Worm (Caenorhabditis elegans): ENCODE measurements around the gene F23B12.7.

Gene F23B12.7

DNA sequence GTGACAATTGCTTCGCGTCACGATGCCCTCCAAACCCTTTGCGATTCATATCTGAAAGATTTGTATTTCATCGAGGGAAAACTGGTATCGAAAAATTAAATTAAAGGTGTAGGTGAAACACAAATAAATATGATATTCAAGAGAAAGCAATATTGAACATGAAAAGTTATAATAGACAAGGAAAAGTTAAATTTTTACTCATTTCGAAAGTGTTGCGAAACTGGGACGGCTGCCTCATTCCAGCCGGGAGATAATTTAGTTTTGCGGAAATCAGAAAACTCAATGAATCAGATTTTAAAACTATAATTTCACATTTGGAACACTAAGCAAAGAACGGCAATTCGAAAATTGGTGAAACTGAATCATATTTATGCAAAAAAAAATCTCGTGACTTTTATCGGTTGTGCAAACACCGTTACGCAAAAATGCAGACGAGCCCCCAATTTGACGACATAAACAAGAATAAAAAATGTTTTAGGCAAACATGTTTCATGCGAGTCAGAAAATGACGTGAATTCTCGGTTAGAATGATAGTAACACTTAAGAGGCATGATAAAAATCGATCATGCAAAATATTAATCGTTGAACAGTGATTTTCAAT lies 34.4 kb upstream of the F23B12.7 start, which contains the start of the genes nxf-1 and C15H11.11 (continued):
- TF ChIP-seq F57C9.4 (tag; optimal IDR thresholded peaks at IDR 0.05): no peak
- TF ChIP-seq snpc-4 (GFP tag; optimal IDR thresholded peaks at IDR 0.05): no peak
- TF ChIP-seq snpc-4 (tag; optimal IDR thresholded peaks at IDR 0.05): peak in 3 of 4 experiments; percentile 50 to 72 (median 61)
- TF ChIP-seq lsy-27 (tag; optimal IDR thresholded peaks at IDR 0.05; ENCODE audit: borderline replicate concordance, insufficient read depth): no peak
- no peak for TF ChIP-seq B0035.1 (tag; optimal IDR thresholded peaks at IDR 0.05)
- no peak for TF ChIP-seq K12H6.12 (tag; optimal IDR thresholded peaks at IDR 0.05)
- TF ChIP-seq akir-1 (GFP tag; optimal IDR thresholded peaks at IDR 0.05): no peak
- no peak for TF ChIP-seq ztf-25 (GFP tag; IDR thresholded peaks at IDR 0.05)
- no peak for TF ChIP-seq rec-8 (tag; optimal IDR thresholded peaks at IDR 0.05)
- peak; percentile 6 for TF ChIP-seq ama-1 (optimal IDR thresholded peaks at IDR 0.05)
- TF ChIP-seq ama-1 (GFP tag; optimal IDR thresholded peaks at IDR 0.05): no peak
- no peak for TF ChIP-seq lag-1 (GFP tag; IDR thresholded peaks at IDR 0.05)
- TF ChIP-seq lin-26 (GFP tag; IDR thresholded peaks at IDR 0.05): 0 out of 2 replicates have a peak, but pooled peaks have one; percentile 5
- TF ChIP-seq ZK185.1 (tag; optimal IDR thresholded peaks at IDR 0.05; ENCODE audit: poor library complexity, severe bottlenecking): peak; percentile 74
- no peak for TF ChIP-seq athp-1 (tag; optimal IDR thresholded peaks at IDR 0.05)
- TF ChIP-seq sea-2 (GFP tag; IDR thresholded peaks at IDR 0.05): no peak
- TF ChIP-seq F52B5.7 (tag; optimal IDR thresholded peaks at IDR 0.05): no peak
- TF ChIP-seq hlh-26 (GFP tag; conservative IDR thresholded peaks at IDR 0.05): no peak
- TF ChIP-seq B0019.2 (GFP tag; conservative IDR thresholded peaks at IDR 0.05): no peak
- no peak for TF ChIP-seq chd-7 (tag; optimal IDR thresholded peaks at IDR 0.05)
- no peak for TF ChIP-seq hmg-1.2 (GFP tag; IDR thresholded peaks at IDR 0.05)
- TF ChIP-seq nhr-120 (GFP tag; IDR thresholded peaks at IDR 0.05): no peak
- no peak for TF ChIP-seq Y53F4B.3 (GFP tag; IDR thresholded peaks at IDR 0.05)
- TF ChIP-seq tbx-9 (tag; optimal IDR thresholded peaks at IDR 0.05; ENCODE audit: borderline replicate concordance): no peak
- no peak for TF ChIP-seq nhr-90 (tag; optimal IDR thresholded peaks at IDR 0.05)
- no peak for TF ChIP-seq unc-130 (GFP tag; optimal IDR thresholded peaks at IDR 0.05)
- no peak for TF ChIP-seq nhr-27 (tag; optimal IDR thresholded peaks at IDR 0.05)
- TF ChIP-seq lsl-1 (GFP tag; optimal IDR thresholded peaks at IDR 0.05): peak; percentile 77
- 0 out of 2 replicates have a peak, but pooled peaks have one; percentile 35 for TF ChIP-seq hsf-1 (GFP tag; IDR thresholded peaks at IDR 0.05)
- no peak for TF ChIP-seq nfya-1 (tag; optimal IDR thresholded peaks at IDR 0.05; ENCODE audit: borderline replicate concordance, insufficient read depth)

DNA sequence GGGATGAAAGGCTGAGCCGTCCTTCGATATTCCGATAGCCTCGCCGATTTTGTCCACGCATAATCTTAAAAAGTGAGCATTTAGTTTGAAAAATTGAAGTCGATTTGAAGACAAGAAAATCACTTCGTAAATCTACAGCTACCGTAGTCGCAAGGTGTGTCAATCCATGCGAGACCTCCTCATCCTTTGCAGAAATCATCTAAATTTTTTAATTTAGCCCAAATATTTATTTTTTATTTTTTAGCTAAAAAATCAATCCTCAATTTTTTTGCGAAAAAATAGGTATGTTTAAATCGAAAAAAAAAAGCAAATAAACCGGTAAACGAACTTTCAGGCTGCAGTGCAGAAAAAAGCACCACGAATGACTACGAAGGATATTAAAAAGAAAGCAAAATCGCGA lies 31.8 kb upstream of the F23B12.7 start, which contains the start of the genes nxf-2 and set-31:
Gene nxf-2 (minus strand): TSS at position 101 of the 400 bp plus-strand sequence.
Gene set-31 (plus strand): TSS at position 169 of the 400 bp plus-strand sequence.
- TF ChIP-seq aptf-3 (GFP tag; IDR thresholded peaks at IDR 0.05): no peak
- TF ChIP-seq F33H1.4 (GFP tag; IDR thresholded peaks at IDR 0.05): peak; percentile 46; the same call in 1 of the 2 replicates
- no peak for TF ChIP-seq efl-1 (GFP tag; optimal IDR thresholded peaks at IDR 0.05)
- TF ChIP-seq lsl-1 (GFP tag; optimal IDR thresholded peaks at IDR 0.05): peak; percentile 58

DNA sequence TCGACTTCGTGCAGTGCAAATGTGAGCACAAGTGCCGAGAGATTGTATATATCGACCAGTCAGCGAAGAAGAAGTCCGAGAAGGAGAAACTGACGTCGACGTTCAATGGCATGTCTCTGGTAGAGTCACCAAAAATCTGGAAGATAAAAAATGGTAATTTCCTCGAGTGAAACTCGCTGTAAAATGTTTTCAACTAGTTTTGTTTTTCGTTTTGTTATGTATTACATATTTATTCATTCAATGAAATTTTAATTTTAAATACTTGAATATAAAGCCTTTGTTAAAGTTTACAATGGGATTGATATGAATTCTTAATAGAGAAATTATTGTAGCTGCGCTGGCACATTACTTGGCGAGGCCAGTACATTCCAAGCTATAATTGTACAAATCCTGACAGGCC lies 29.6 kb upstream of the F23B12.7 start:
- TF ChIP-seq F10E7.11 (tag; optimal IDR thresholded peaks at IDR 0.05) (no peak), die-1 (tag; optimal IDR thresholded peaks at IDR 0.05) (no peak), hrde-1 (tag; optimal IDR thresholded peaks at IDR 0.05; ENCODE audit: borderline replicate concordance) (peak; percentile 77), egrh-3 (GFP tag; IDR thresholded peaks at IDR 0.05) (no peak), nhr-90 (tag; optimal IDR thresholded peaks at IDR 0.05) (no peak), fkh-3 (tag; optimal IDR thresholded peaks at IDR 0.05) (no peak), gei-17 (GFP tag; optimal IDR thresholded peaks at IDR 0.05) (no peak), lin-35 (GFP tag; optimal IDR thresholded peaks at IDR 0.05) (no peak), ama-1 (optimal IDR thresholded peaks at IDR 0.05) (no peak), ama-1 (GFP tag; optimal IDR thresholded peaks at IDR 0.05) (peak in 1 of 2 experiments; percentile 58), bed-1 (GFP tag; IDR thresholded peaks at IDR 0.05) (no peak), F57A8.1 (GFP tag; optimal IDR thresholded peaks at IDR 0.05) (no peak), snpc-4 (GFP tag; optimal IDR thresholded peaks at IDR 0.05) (no peak), snpc-4 (tag; optimal IDR thresholded peaks at IDR 0.05) (no peak), athp-1 (tag; optimal IDR thresholded peaks at IDR 0.05) (no peak), unc-130 (GFP tag; optimal IDR thresholded peaks at IDR 0.05) (no peak), rec-8 (tag; optimal IDR thresholded peaks at IDR 0.05) (peak in 1 of 2 experiments; percentile 32), C17E4.6 (GFP tag; IDR thresholded peaks at IDR 0.05) (no peak), ztf-3 (GFP tag; optimal IDR thresholded peaks at IDR 0.05) (no peak), let-526 (GFP tag; IDR thresholded peaks at IDR 0.05) (no peak)

Data from whole organism, young adult.